Worm (Caenorhabditis elegans) whole organism, late embryonic: ENCODE results near the gene clh-3.

Experiments used
- F13H6.1 ChIP-seq: sonication (generic microtip); optimal IDR thresholded peaks from 2 replicates; lab custom pipeline; 2016; ENCODE audit warnings: missing genetic modification characterization, missing compliant biosample characterization
- T23F11.4 ChIP-seq: fragments of 200-800 bp; sonication (Bioruptor generic); optimal IDR thresholded peaks from 2 replicates; lab custom pipeline; 2018; ENCODE audit warnings: mild to moderate bottlenecking, missing genetic modification characterization, missing compliant biosample characterization
- ahr-1 ChIP-seq: sonication (generic microtip); optimal IDR thresholded peaks from 2 replicates; lab custom pipeline; 2016; ENCODE audit warnings: missing genetic modification characterization, missing compliant biosample characterization
- ceh-31 ChIP-seq: sonication (generic microtip); optimal IDR thresholded peaks from 2 replicates; lab custom pipeline; 2016; ENCODE audit warnings: missing genetic modification characterization, missing compliant biosample characterization
- ceh-34 ChIP-seq: sonication (generic microtip); optimal IDR thresholded peaks from 2 replicates; lab custom pipeline; 2016; ENCODE audit warnings: mild to moderate bottlenecking, missing genetic modification characterization, missing compliant biosample characterization
- elt-4 ChIP-seq: sonication (generic microtip); optimal IDR thresholded peaks from 2 replicates; lab custom pipeline; 2016; ENCODE audit warnings: missing genetic modification characterization, missing compliant biosample characterization
- gmeb-2 ChIP-seq: sonication (generic microtip); optimal IDR thresholded peaks from 2 replicates; lab custom pipeline; 2016; ENCODE audit warnings: missing genetic modification characterization, inconsistent platforms, missing compliant biosample characterization
- hlh-8 ChIP-seq: sonication (generic microtip); optimal IDR thresholded peaks from 2 replicates; lab custom pipeline; 2016; ENCODE audit warnings: missing genotype, missing genetic modification characterization, missing compliant biosample characterization
- madf-2 ChIP-seq: sonication (generic microtip); optimal IDR thresholded peaks from 2 replicates; lab custom pipeline; 2017; ENCODE audit warnings: missing genetic modification characterization, missing compliant biosample characterization
- mec-3 ChIP-seq: sonication (generic microtip); optimal IDR thresholded peaks from 2 replicates; lab custom pipeline; 2016; ENCODE audit warnings: borderline replicate concordance, missing genetic modification characterization, missing compliant biosample characterization
- nfya-1 ChIP-seq: sonication (generic microtip); optimal IDR thresholded peaks from 2 replicates; lab custom pipeline; 2017; ENCODE audit warnings: missing genetic modification characterization, mild to moderate bottlenecking, missing compliant biosample characterization, antibody characterized with exemption, moderate library complexity
- npax-4 ChIP-seq: sonication (generic microtip); optimal IDR thresholded peaks from 2 replicates; lab custom pipeline; 2016; ENCODE audit warnings: missing genetic modification characterization, missing compliant biosample characterization
- pag-3 ChIP-seq: sonication (generic microtip); optimal IDR thresholded peaks from 2 replicates; lab custom pipeline; 2016; ENCODE audit warnings: missing compliant biosample characterization, missing genetic modification characterization, borderline replicate concordance
- pat-9 ChIP-seq: fragments of 200-800 bp; sonication (Bioruptor generic); optimal IDR thresholded peaks from 2 replicates; lab custom pipeline; 2018; ENCODE audit warnings: mild to moderate bottlenecking, missing genetic modification characterization, moderate library complexity, missing compliant biosample characterization
- pax-1 ChIP-seq: fragments of 150-350 bp; optimal IDR thresholded peaks from 2 replicates; lab custom pipeline; 2014; ENCODE audit warnings: missing biosample characterization, missing genetic modification characterization
- pha-2 ChIP-seq: sonication (generic microtip); optimal IDR thresholded peaks from 2 replicates; lab custom pipeline; 2017; ENCODE audit warnings: mild to moderate bottlenecking, missing genetic modification characterization, missing compliant biosample characterization
- pros-1 ChIP-seq: fragments of 150-350 bp; optimal IDR thresholded peaks from 2 replicates; lab custom pipeline; 2014; ENCODE audit warnings: missing biosample characterization, missing genetic modification reagents, missing genetic modification characterization
- sdc-2 ChIP-seq: sonication (generic microtip); optimal IDR thresholded peaks from 2 replicates; lab custom pipeline; 2016; ENCODE audit warnings: missing genotype, missing genetic modification characterization, missing compliant biosample characterization
- tbx-7 ChIP-seq: sonication (generic microtip); optimal IDR thresholded peaks from 2 replicates; lab custom pipeline; 2016; ENCODE audit warnings: missing genotype, missing genetic modification characterization, missing compliant biosample characterization

clh-3 gene

ce11 chrII:7171305-7171998 is 54.3 kb downstream of the clh-3 start, which contains the start of gene dyf-13:
Gene dyf-13 (minus strand): TSS chrII:7171355.
- TF ChIP-seq ceh-34 (tag; lab: Kevin White, UChicago): no peak
- no peak for TF ChIP-seq hlh-8 (tag; lab: Kevin White, UChicago)
- no peak for TF ChIP-seq elt-4 (tag; lab: Kevin White, UChicago)
- TF ChIP-seq gmeb-2 (tag; lab: Kevin White, UChicago): no peak
- TF ChIP-seq T23F11.4 (GFP tag; lab: Kevin White, UChicago): no peak
- no peak for TF ChIP-seq pat-9 (tag; lab: Kevin White, UChicago)
- no peak for TF ChIP-seq pros-1
- no peak for TF ChIP-seq madf-2
- no peak for TF ChIP-seq sdc-2
- no peak for TF ChIP-seq tbx-7 (tag; lab: Kevin White, UChicago)
- TF ChIP-seq ceh-31: no peak
- no peak for TF ChIP-seq ahr-1 (tag; lab: Kevin White, UChicago)
- TF ChIP-seq nfya-1 (tag; lab: Kevin White, UChicago): no peak
- no peak for TF ChIP-seq pag-3 (tag; lab: Kevin White, UChicago)
- TF ChIP-seq pha-2 (tag; lab: Kevin White, UChicago): no peak
- TF ChIP-seq pax-1 (tag; lab: Kevin White, UChicago): no peak
- TF ChIP-seq F13H6.1 (tag; lab: Kevin White, UChicago): no peak

- TF ChIP-seq npax-4: no peak
- TF ChIP-seq mec-3 (tag; lab: Kevin White, UChicago): no peak
- no peak for TF ChIP-seq pax-1 (tag; lab: Kevin White, UChicago)
These were observed 57.0 kb downstream of the clh-3 start, which contains the start of gene col-36 for ce11 chrII:7168712-7169111. Gene col-36 (minus strand): TSS chrII:7168812.
